Fruit fly (Drosophila melanogaster): ENCODE results near the gene CG34166.
"Not testable (repeated sequence)": the region's sequence is repeated elsewhere in the genome, so short reads cannot be mapped to it uniquely, and the experiment has no call there.

- TF ChIP-seq CG31627 (GFP tag; optimal IDR thresholded peaks at IDR 0.05); eg (GFP tag; IDR thresholded peaks at IDR 0.05); CG15336 (GFP tag; IDR thresholded peaks at IDR 0.05); CG3032 (tag; optimal IDR thresholded peaks at IDR 0.05); ss (GFP tag; optimal IDR thresholded peaks at IDR 0.05); CG10669 (GFP tag; optimal IDR thresholded peaks at IDR 0.05); CG6792 (GFP tag; optimal IDR thresholded peaks at IDR 0.05); vri (GFP tag; optimal IDR thresholded peaks at IDR 0.05); Sox15 (GFP tag; optimal IDR thresholded peaks at IDR 0.05); spab (GFP tag; optimal IDR thresholded peaks at IDR 0.05); Ets21C (GFP tag; optimal IDR thresholded peaks at IDR 0.05); Sox102F (GFP tag; optimal IDR thresholded peaks at IDR 0.05); CG1621 (tag; optimal IDR thresholded peaks at IDR 0.05); Eip93F (GFP tag; optimal IDR thresholded peaks at IDR 0.05): not testable (repeated sequence)
Observed at dm6 chr2L:14737669-14738068, 5.3 kb upstream of the CG34166 start, which contains the start of gene CG31775.
